Fruit fly (Drosophila melanogaster) whole organism, embryonic: ENCODE results near the gene CG42272.

Experiments used
- C15 ChIP-seq: fragments of 200-800 bp; sonication (Bioruptor generic); IDR thresholded peaks from 3 replicates; pipeline ENCODE4 v1.3.6; 2022; ENCODE audit warnings: missing biosample characterization, missing genetic modification characterization
- CG10366 ChIP-seq: fragments of 200-800 bp; sonication (Bioruptor generic); IDR thresholded peaks from 2 replicates; pipeline ENCODE4 v1.3.6; 2022; ENCODE audit warnings: missing biosample characterization, missing genetic modification characterization
- CG11695 ChIP-seq: fragments of 200-800 bp; sonication (Bioruptor generic); IDR thresholded peaks from 3 replicates; pipeline ENCODE4 v1.3.6; 2022; ENCODE audit warnings: missing biosample characterization, missing genetic modification characterization
- CG12104 ChIP-seq: fragments of 200-800 bp; sonication (Bioruptor generic); optimal IDR thresholded peaks from 3 replicates; lab custom pipeline; 2016; ENCODE audit warnings: missing biosample characterization, missing genetic modification characterization
- CG13287 ChIP-seq: fragments of 200-800 bp; sonication (Bioruptor generic); IDR thresholded peaks from 2 replicates; pipeline ENCODE4 v1.3.6; 2022; ENCODE audit warnings: missing biosample characterization, missing genetic modification characterization; ENCODE audit not compliant: partially characterized antibody
- CG14014 ChIP-seq: fragments of 200-800 bp; sonication (Bioruptor generic); IDR thresholded peaks from 2 replicates; pipeline ENCODE4 v1.3.6; 2022; ENCODE audit warnings: missing biosample characterization, missing genetic modification characterization
- CG14050 ChIP-seq: fragments of 200-800 bp; sonication (Bioruptor generic); IDR thresholded peaks from 3 replicates; pipeline ENCODE4 v1.3.6; 2022; ENCODE audit warnings: missing biosample characterization, missing genetic modification characterization
- CG14441 ChIP-seq: fragments of 200-800 bp; sonication (Bioruptor generic); IDR thresholded peaks from 2 replicates; pipeline ENCODE4 v1.3.6; 2022; ENCODE audit warnings: missing biosample characterization, missing genetic modification characterization
- CG15269 ChIP-seq: fragments of 200-800 bp; sonication (Bioruptor generic); optimal IDR thresholded peaks from 2 replicates; lab custom pipeline; 2018; ENCODE audit warnings: missing biosample characterization, mild to moderate bottlenecking, missing genetic modification characterization, moderate library complexity
- CG17359 ChIP-seq: fragments of 200-800 bp; sonication (Bioruptor generic); optimal IDR thresholded peaks from 3 replicates; lab custom pipeline; 2018; ENCODE audit warnings: missing biosample characterization, mild to moderate bottlenecking, missing genetic modification characterization, moderate library complexity
- CG17385 ChIP-seq: fragments of 200-800 bp; sonication (Bioruptor generic); optimal IDR thresholded peaks from 3 replicates; lab custom pipeline; 2018; ENCODE audit warnings: missing biosample characterization, mild to moderate bottlenecking, missing genetic modification characterization
- CG18476 ChIP-seq: fragments of 200-800 bp; sonication (Bioruptor generic); optimal IDR thresholded peaks from 2 replicates; lab custom pipeline; 2016; ENCODE audit warnings: missing biosample characterization, mild to moderate bottlenecking, missing genetic modification characterization
- CG18599 ChIP-seq: fragments of 200-800 bp; sonication (Bioruptor generic); optimal IDR thresholded peaks from 3 replicates; lab custom pipeline; 2017; ENCODE audit warnings: missing biosample characterization, missing genetic modification characterization, mild to moderate bottlenecking, moderate library complexity, missing genetic modification reagents
- CG33213 ChIP-seq: fragments of 200-800 bp; sonication (Bioruptor generic); optimal IDR thresholded peaks from 3 replicates; lab custom pipeline; 2016; ENCODE audit warnings: missing biosample characterization, missing genetic modification characterization
- CG3407 ChIP-seq: fragments of 200-800 bp; sonication (Bioruptor generic); optimal IDR thresholded peaks from 2 replicates; lab custom pipeline; 2018; ENCODE audit warnings: missing biosample characterization, mild to moderate bottlenecking, missing genetic modification characterization
- CG4730 ChIP-seq: fragments of 200-800 bp; sonication (Bioruptor generic); IDR thresholded peaks from 2 replicates; pipeline ENCODE4 v1.3.6; 2022; ENCODE audit warnings: missing biosample characterization, missing genetic modification characterization
- CG6683 ChIP-seq: fragments of 200-800 bp; sonication (Bioruptor generic); optimal IDR thresholded peaks from 2 replicates; lab custom pipeline; 2017; ENCODE audit warnings: missing biosample characterization, mild to moderate bottlenecking, missing genetic modification characterization, missing genetic modification reagents
- CG6791 ChIP-seq: fragments of 200-800 bp; sonication (Bioruptor generic); IDR thresholded peaks from 3 replicates; pipeline ENCODE4 v1.3.6; 2022; ENCODE audit warnings: missing biosample characterization, missing genetic modification characterization; ENCODE audit not compliant: partially characterized antibody
- CG8388 ChIP-seq: fragments of 200-800 bp; sonication (Bioruptor generic); optimal IDR thresholded peaks from 2 replicates; lab custom pipeline; 2019; ENCODE audit warnings: missing biosample characterization, mild to moderate bottlenecking, missing genetic modification characterization, moderate library complexity
- CG9932 ChIP-seq: fragments of 200-800 bp; sonication (Bioruptor generic); IDR thresholded peaks from 2 replicates; pipeline ENCODE4 v1.3.6; 2022; ENCODE audit warnings: missing biosample characterization, missing genetic modification characterization
- Camta ChIP-seq: fragments of 200-800 bp; sonication (Bioruptor generic); optimal IDR thresholded peaks from 2 replicates; lab custom pipeline; 2016; ENCODE audit warnings: missing biosample characterization, missing genetic modification characterization
- CrebB ChIP-seq: fragments of 200-800 bp; sonication (Bioruptor generic); optimal IDR thresholded peaks from 3 replicates; lab custom pipeline; 2018; ENCODE audit warnings: missing biosample characterization, mild to moderate bottlenecking, missing genetic modification characterization
- Doc3 ChIP-seq: fragments of 200-800 bp; sonication (Bioruptor generic); IDR thresholded peaks from 3 replicates; pipeline ENCODE4 v1.3.6; 2022; ENCODE audit warnings: missing biosample characterization, missing genetic modification characterization; ENCODE audit not compliant: partially characterized antibody
- Dref ChIP-seq: fragments of 200-800 bp; sonication (Bioruptor generic); IDR thresholded peaks from 2 replicates; pipeline ENCODE4 v1.3.6; 2022; ENCODE audit warnings: missing biosample characterization, missing genetic modification characterization
- Eip74EF ChIP-seq, 2 experiments: fragments of 200-800 bp in 1 of 2; fragments of >200 bp in 1 of 2; sonication (Bioruptor generic) in 1 of 2; optimal IDR thresholded peaks; 2 replicates each; lab custom pipeline; 2017 to 2019; ENCODE audit warnings: missing biosample characterization in 2 of 2, missing genetic modification characterization in 2 of 2, mild to moderate bottlenecking in 1 of 2, moderate library complexity in 1 of 2
- Fer3 ChIP-seq: fragments of 200-800 bp; sonication (Bioruptor generic); optimal IDR thresholded peaks from 2 replicates; lab custom pipeline; 2018; ENCODE audit warnings: missing biosample characterization, mild to moderate bottlenecking, missing genetic modification characterization, moderate library complexity
- HLH54F ChIP-seq: fragments of 200-800 bp; sonication (Bioruptor generic); optimal IDR thresholded peaks from 3 replicates; lab custom pipeline; 2016; ENCODE audit warnings: missing biosample characterization, missing genetic modification characterization
- Hr78 ChIP-seq, 2 experiments: fragments of 200-800 bp in 1 of 2; fragments of >200 bp in 1 of 2; sonication (Bioruptor generic) in 1 of 2; optimal IDR thresholded peaks; 2 replicates each; lab custom pipeline; 2017 to 2019; ENCODE audit warnings: missing biosample characterization in 2 of 2, missing genetic modification characterization in 2 of 2, mild to moderate bottlenecking in 1 of 2, moderate library complexity in 1 of 2
- Nf-YC ChIP-seq: fragments of 200-800 bp; optimal IDR thresholded peaks from 3 replicates; lab custom pipeline; 2019; ENCODE audit warnings: missing biosample characterization, mild to moderate bottlenecking, missing genetic modification characterization, moderate library complexity
- Poxn ChIP-seq: fragments of 200-800 bp; sonication (Bioruptor generic); IDR thresholded peaks from 2 replicates; pipeline ENCODE4 v1.3.6; 2022; ENCODE audit warnings: missing biosample characterization, missing genetic modification characterization
- Scr ChIP-seq: fragments of 200-800 bp; sonication (Bioruptor generic); IDR thresholded peaks from 2 replicates; pipeline ENCODE4 v1.3.6; 2022; ENCODE audit warnings: missing biosample characterization, missing genetic modification characterization; ENCODE audit not compliant: partially characterized antibody
- Six4 ChIP-seq: fragments of 200-800 bp; sonication (Bioruptor generic); optimal IDR thresholded peaks from 2 replicates; lab custom pipeline; 2016; ENCODE audit warnings: missing biosample characterization, missing genetic modification characterization
- Taf1 ChIP-seq: fragments of 200-800 bp; sonication (Bioruptor generic); IDR thresholded peaks from 2 replicates; pipeline ENCODE4 v1.3.6; 2022; ENCODE audit warnings: missing biosample characterization, missing genetic modification characterization
- chinmo ChIP-seq: fragments of 200-800 bp; sonication (Bioruptor generic); IDR thresholded peaks from 4 replicates; pipeline ENCODE4 v1.3.6; 2022; ENCODE audit warnings: missing biosample characterization, missing genetic modification characterization; ENCODE audit not compliant: partially characterized antibody
- crp ChIP-seq, 2 experiments: fragments of 200-800 bp; sonication (Bioruptor generic); optimal IDR thresholded peaks; 2 replicates in 1 of 2; 3 replicates in 1 of 2; lab custom pipeline; 2017; ENCODE audit warnings: missing biosample characterization in 2 of 2, missing genetic modification characterization in 2 of 2, mild to moderate bottlenecking in 1 of 2, moderate library complexity in 1 of 2
- en ChIP-seq: fragments of 200-800 bp; sonication (Bioruptor generic); optimal IDR thresholded peaks from 2 replicates; lab custom pipeline; 2016; ENCODE audit warnings: missing biosample characterization, missing genetic modification characterization
- fd102C ChIP-seq: fragments of 200-800 bp; sonication (Bioruptor generic); optimal IDR thresholded peaks from 2 replicates; lab custom pipeline; 2018; ENCODE audit warnings: missing biosample characterization, mild to moderate bottlenecking, missing genetic modification characterization, moderate library complexity
- fu2 ChIP-seq: fragments of 200-800 bp; sonication (Bioruptor generic); optimal IDR thresholded peaks from 2 replicates; lab custom pipeline; 2016; ENCODE audit warnings: missing biosample characterization, missing genetic modification characterization
- gcm2 ChIP-seq: fragments of 200-800 bp; sonication (Bioruptor generic); optimal IDR thresholded peaks from 2 replicates; lab custom pipeline; 2016; ENCODE audit warnings: missing biosample characterization, missing genetic modification characterization
- hbn ChIP-seq: fragments of 200-800 bp; sonication (Bioruptor generic); IDR thresholded peaks from 2 replicates; pipeline ENCODE4 v1.3.6; 2022; ENCODE audit warnings: missing biosample characterization, missing genetic modification characterization; ENCODE audit not compliant: partially characterized antibody
- hth ChIP-seq: fragments of >200 bp; optimal IDR thresholded peaks from 2 replicates; lab custom pipeline; 2017; ENCODE audit warnings: inconsistent platforms
- nerfin-2 ChIP-seq: fragments of 200-800 bp; sonication (Bioruptor generic); IDR thresholded peaks from 2 replicates; pipeline ENCODE4 v1.3.6; 2022; ENCODE audit warnings: missing biosample characterization, missing genetic modification characterization; ENCODE audit not compliant: partially characterized antibody
- p53 ChIP-seq: fragments of 200-800 bp; sonication (Bioruptor generic); optimal IDR thresholded peaks from 2 replicates; lab custom pipeline; 2016; ENCODE audit warnings: missing biosample characterization, missing genetic modification characterization
- pnt ChIP-seq: fragments of 200-800 bp; sonication (Bioruptor generic); optimal IDR thresholded peaks from 3 replicates; lab custom pipeline; 2016; ENCODE audit warnings: missing biosample characterization, missing genetic modification characterization
- rib ChIP-seq: fragments of 200-800 bp; sonication (Bioruptor generic); IDR thresholded peaks from 2 replicates; pipeline ENCODE4 v1.3.6; 2022; ENCODE audit warnings: missing biosample characterization, missing genetic modification characterization
- sd ChIP-seq: fragments of 200-800 bp; sonication (Bioruptor generic); optimal IDR thresholded peaks from 3 replicates; lab custom pipeline; 2018; ENCODE audit warnings: missing biosample characterization, mild to moderate bottlenecking, missing genetic modification characterization, moderate library complexity
- ssp ChIP-seq: fragments of 200-800 bp; sonication (Bioruptor generic); IDR thresholded peaks from 2 replicates; pipeline ENCODE4 v1.3.6; 2022; ENCODE audit warnings: missing biosample characterization, missing genetic modification characterization
- wdn ChIP-seq: fragments of 200-800 bp; sonication (Bioruptor generic); IDR thresholded peaks from 2 replicates; pipeline ENCODE4 v1.3.6; 2022; ENCODE audit warnings: missing biosample characterization, missing genetic modification characterization

CG42272 gene

DNA sequence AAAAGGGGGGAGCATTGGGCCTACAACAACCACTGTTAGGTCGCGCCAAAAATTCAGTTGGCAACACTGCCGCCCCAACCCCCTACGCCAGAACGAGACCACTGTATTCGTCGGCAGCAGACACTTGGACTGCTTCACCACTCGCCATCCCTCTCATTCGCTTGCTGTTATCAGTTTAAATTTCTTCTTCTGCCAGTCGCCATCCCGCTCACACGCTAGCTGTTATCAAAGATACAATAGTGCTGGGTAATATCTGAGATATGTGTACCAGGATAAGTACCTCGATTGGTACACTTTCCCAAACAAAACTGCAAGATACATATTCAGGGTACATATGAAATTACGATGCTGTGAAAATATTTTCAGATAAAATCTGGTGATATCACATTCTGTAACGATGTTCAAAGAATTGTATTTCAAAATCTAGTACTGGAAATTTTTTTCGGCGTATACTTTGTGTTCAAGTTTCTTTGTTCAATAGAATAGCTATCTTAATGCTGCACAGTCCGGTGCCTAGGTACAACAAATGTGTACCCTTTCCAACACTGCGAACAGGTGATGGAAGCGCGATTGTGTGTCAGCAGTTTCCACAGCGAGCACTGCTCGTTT, 31.9 kb upstream of the CG42272 start (continued):
- peak; percentile 0 for TF ChIP-seq fd102C
- peak in 1 of 2 experiments; percentile 76 for TF ChIP-seq crp (GFP tag; optimal IDR thresholded peaks at IDR 0.05; lab: Kevin White, UChicago)
- peak in 1 of 2 experiments; percentile 82 for TF ChIP-seq Eip74EF (GFP tag; optimal IDR thresholded peaks at IDR 0.05; lab: Kevin White, UChicago)
- TF ChIP-seq hth (lab: Kevin White, UChicago): no peak
- peak; percentile 79; the same call in 2 of the 3 replicates for TF ChIP-seq CG11695 (GFP tag; lab: Robert Waterston, UW)
- TF ChIP-seq p53 (GFP tag; lab: Kevin White, UChicago): peak; percentile 75
- peak; percentile 85 for TF ChIP-seq Fer3 (tag; lab: Kevin White, UChicago)
- peak; percentile 93 for TF ChIP-seq Nf-YC (tag; lab: Kevin White, UChicago)
- peak; percentile 72 for TF ChIP-seq Six4 (GFP tag; lab: Kevin White, UChicago)
- TF ChIP-seq ssp (GFP tag; lab: Robert Waterston, UW): peak; percentile 34; the same call in 1 of the 2 replicates
- TF ChIP-seq sd (tag; lab: Kevin White, UChicago): peak; percentile 63
- TF ChIP-seq HLH54F (GFP tag; lab: Kevin White, UChicago): peak; percentile 86
- TF ChIP-seq CG9932 (GFP tag; lab: Robert Waterston, UW): peak; percentile 82
- peak; percentile 17; the same call in 1 of the 2 replicates for TF ChIP-seq CG13287 (GFP tag; lab: Robert Waterston, UW)
- TF ChIP-seq Hr78 (GFP tag; optimal IDR thresholded peaks at IDR 0.05; lab: Kevin White, UChicago): peak in 1 of 2 experiments; percentile 48
- peak; percentile 78 for TF ChIP-seq CG3407
- TF ChIP-seq Scr: no peak
- peak; percentile 89 for TF ChIP-seq CG15269 (tag; lab: Kevin White, UChicago)
- peak; percentile 84 for TF ChIP-seq CG18476
- no peak for TF ChIP-seq hbn (GFP tag; lab: Robert Waterston, UW)
- TF ChIP-seq CG17359 (tag; lab: Kevin White, UChicago): peak; percentile 75
- TF ChIP-seq CG6683 (GFP tag; lab: Kevin White, UChicago): peak; percentile 55
- peak; percentile 80 for TF ChIP-seq en
- peak; percentile 77 for TF ChIP-seq CG14441 (GFP tag; lab: Robert Waterston, UW)
- no peak for TF ChIP-seq C15 (GFP tag; lab: Robert Waterston, UW)
- no peak for TF ChIP-seq CG18599 (GFP tag; lab: Kevin White, UChicago)
- TF ChIP-seq CG14014 (GFP tag; lab: Robert Waterston, UW): peak; percentile 68
- TF ChIP-seq Doc3: no peak
- peak; percentile 31; the same call in 1 of the 2 replicates for TF ChIP-seq CG4730 (GFP tag; lab: Robert Waterston, UW)
- no peak; the same call in 1 of the 2 replicates for TF ChIP-seq Poxn
- peak; percentile 86 for TF ChIP-seq fu2 (GFP tag; lab: Kevin White, UChicago)
- TF ChIP-seq Taf1 (GFP tag; lab: Robert Waterston, UW): peak; percentile 41; the same call in 1 of the 2 replicates
- peak; percentile 72 for TF ChIP-seq CG8388 (GFP tag; lab: Kevin White, UChicago)
- TF ChIP-seq CG10366 (GFP tag; lab: Robert Waterston, UW): peak; percentile 57; the same call in 1 of the 2 replicates
- peak; percentile 84 for TF ChIP-seq CG12104 (GFP tag; lab: Kevin White, UChicago)
- peak; percentile 83 for TF ChIP-seq Camta
- TF ChIP-seq nerfin-2 (GFP tag; lab: Robert Waterston, UW): peak; percentile 46; the same call in 1 of the 2 replicates
- TF ChIP-seq pnt (GFP tag; lab: Kevin White, UChicago): peak; percentile 80
- TF ChIP-seq CrebB (tag; lab: Kevin White, UChicago): peak; percentile 85
- TF ChIP-seq CG6791 (GFP tag; lab: Robert Waterston, UW): peak; percentile 79
- TF ChIP-seq gcm2 (GFP tag; lab: Kevin White, UChicago): peak; percentile 65
- TF ChIP-seq Dref (GFP tag; lab: Robert Waterston, UW): 0 out of 2 replicates have a peak, but pooled peaks have one; percentile 24
- TF ChIP-seq rib (GFP tag; lab: Robert Waterston, UW): no peak
- peak; percentile 60 for TF ChIP-seq wdn (GFP tag; lab: Robert Waterston, UW)
- TF ChIP-seq CG14050 (GFP tag; lab: Robert Waterston, UW): peak; percentile 50
- peak; percentile 65 for TF ChIP-seq CG33213 (GFP tag; lab: Kevin White, UChicago)
- peak; percentile 58; the same call in 1 of the 4 replicates for TF ChIP-seq chinmo
- peak; percentile 92 for TF ChIP-seq CG17385 (GFP tag; lab: Kevin White, UChicago)
